Fruit fly (Drosophila melanogaster): ENCODE results near the gene CG7054.

- no peak for TF ChIP-seq h (optimal IDR thresholded peaks at IDR 0.05)
- no peak for TF ChIP-seq psq (optimal IDR thresholded peaks at IDR 0.05)
- TF ChIP-seq Myc (optimal IDR thresholded peaks at IDR 0.05): no peak
- TF ChIP-seq insv (optimal IDR thresholded peaks at IDR 0.05): no peak
- no peak for TF ChIP-seq ttk (optimal IDR thresholded peaks at IDR 0.05)
Measured at dm6 chr3R:22447195-22447873, 17.5 kb upstream of the CG7054 start, which contains the start of gene CG34288.

Measured in Kc167 (cell line).